Fruit fly (Drosophila melanogaster) whole organism, wandering third instar larva: ENCODE measurements around the gene CG3528.

ENCODE experiments used
- CG32264 ChIP-seq: fragments of 200-800 bp; sonication (Bioruptor generic); optimal IDR thresholded peaks from 2 replicates; lab custom pipeline; 2016; ENCODE audit warnings: missing biosample characterization, missing genetic modification characterization
- CG9705 ChIP-seq: fragments of 200-800 bp; sonication (Bioruptor generic); optimal IDR thresholded peaks from 2 replicates; lab custom pipeline; 2018; ENCODE audit warnings: missing biosample characterization, mild to moderate bottlenecking, missing genetic modification characterization
- CrebA ChIP-seq: fragments of 200-800 bp; sonication (Bioruptor generic); optimal IDR thresholded peaks from 2 replicates; lab custom pipeline; 2016; ENCODE audit warnings: missing biosample characterization, mild to moderate bottlenecking, missing genetic modification characterization, borderline replicate concordance
- HLH106 ChIP-seq: fragments of 200-800 bp; optimal IDR thresholded peaks from 3 replicates; lab custom pipeline; 2019; ENCODE audit warnings: missing biosample characterization, mild to moderate bottlenecking, missing genetic modification characterization, moderate library complexity
- Hnf4 ChIP-seq: fragments of 200-800 bp; sonication (Bioruptor generic); optimal IDR thresholded peaks from 2 replicates; lab custom pipeline; 2016; ENCODE audit warnings: missing biosample characterization, mild to moderate bottlenecking, missing genetic modification characterization
- Hr83 ChIP-seq: fragments of 200-300 bp; sonication (Bioruptor generic); optimal IDR thresholded peaks from 2 replicates; lab custom pipeline; 2016; ENCODE audit warnings: missing biosample characterization, mild to moderate bottlenecking, missing genetic modification characterization, moderate library complexity; ENCODE audit not compliant: poor library complexity, severe bottlenecking
- Jra ChIP-seq: sonication (Bioruptor generic); optimal IDR thresholded peaks from 2 replicates; lab custom pipeline; 2016; ENCODE audit warnings: missing biosample characterization, missing genetic modification characterization
- Mio ChIP-seq: sonication (Bioruptor generic); optimal IDR thresholded peaks from 2 replicates; lab custom pipeline; 2016; ENCODE audit warnings: missing biosample characterization, missing genetic modification characterization
- N ChIP-seq: fragments of >200 bp; optimal IDR thresholded peaks from 2 replicates; lab custom pipeline; 2018; ENCODE audit warnings: missing biosample characterization, missing external identifiers, missing genetic modification characterization
- OdsH ChIP-seq: fragments of 200-800 bp; sonication (Bioruptor generic); optimal IDR thresholded peaks from 2 replicates; lab custom pipeline; 2016; ENCODE audit warnings: missing biosample characterization, mild to moderate bottlenecking, missing genetic modification characterization
- Rel ChIP-seq, 2 experiments: fragments of 200-800 bp; sonication (Bioruptor generic) in 1 of 2; optimal IDR thresholded peaks; 2 replicates in 1 of 2; 3 replicates in 1 of 2; lab custom pipeline; 2016 to 2019; ENCODE audit warnings: mild to moderate bottlenecking in 2 of 2, missing biosample characterization in 2 of 2, missing genetic modification characterization in 2 of 2, moderate library complexity in 1 of 2
- Sp1 ChIP-seq: fragments of 200-800 bp; sonication (Bioruptor generic); optimal IDR thresholded peaks from 3 replicates; lab custom pipeline; 2019; ENCODE audit warnings: missing biosample characterization, mild to moderate bottlenecking, missing genetic modification characterization, moderate library complexity
- Vsx2 ChIP-seq: fragments of 200-300, 225-300 bp; sonication (Bioruptor generic); optimal IDR thresholded peaks from 2 replicates; lab custom pipeline; 2018; ENCODE audit warnings: missing biosample characterization, missing genetic modification characterization; ENCODE audit not compliant: partially characterized antibody
- br ChIP-seq: fragments of 200-800 bp; sonication (Bioruptor generic); optimal IDR thresholded peaks from 2 replicates; lab custom pipeline; 2016; ENCODE audit warnings: missing biosample characterization, missing genetic modification characterization
- brk ChIP-seq: fragments of 200-800 bp; sonication (Bioruptor generic); optimal IDR thresholded peaks from 2 replicates; lab custom pipeline; 2016; ENCODE audit warnings: missing biosample characterization, mild to moderate bottlenecking, missing genetic modification characterization
- dmrt93B ChIP-seq: fragments of 200-800 bp; sonication (Bioruptor generic); optimal IDR thresholded peaks from 2 replicates; lab custom pipeline; 2018; ENCODE audit warnings: missing biosample characterization, mild to moderate bottlenecking, missing genetic modification characterization
- dsf ChIP-seq: sonication (Bioruptor generic); optimal IDR thresholded peaks from 2 replicates; lab custom pipeline; 2016; ENCODE audit warnings: missing biosample characterization, missing genetic modification characterization, borderline replicate concordance
- ey ChIP-seq: fragments of 200-800 bp; sonication (Bioruptor generic); optimal IDR thresholded peaks from 2 replicates; lab custom pipeline; 2016; ENCODE audit warnings: missing biosample characterization, missing genetic modification characterization
- foxo ChIP-seq, 2 experiments: fragments of 200-800 bp; sonication (Bioruptor generic); optimal IDR thresholded peaks; 2 replicates in 1 of 2; 3 replicates in 1 of 2; lab custom pipeline; 2016 to 2017; ENCODE audit warnings: missing biosample characterization in 2 of 2, missing genetic modification characterization in 2 of 2
- fru ChIP-seq: fragments of 200-800 bp; sonication (Bioruptor generic); optimal IDR thresholded peaks from 3 replicates; lab custom pipeline; 2016; ENCODE audit warnings: missing biosample characterization, mild to moderate bottlenecking, missing genetic modification characterization
- lola ChIP-seq: fragments of >200 bp; optimal IDR thresholded peaks from 2 replicates; lab custom pipeline; 2017; ENCODE audit warnings: missing biosample characterization, missing genetic modification characterization
- pan ChIP-seq: fragments of >200 bp; optimal IDR thresholded peaks from 2 replicates; lab custom pipeline; 2017
- psq ChIP-seq: fragments of 200-800 bp; sonication (Bioruptor generic); optimal IDR thresholded peaks from 3 replicates; lab custom pipeline; 2017; ENCODE audit warnings: missing biosample characterization, mild to moderate bottlenecking, missing genetic modification characterization, moderate library complexity
- rgr ChIP-seq: fragments of 200-800 bp; sonication (Bioruptor generic); optimal IDR thresholded peaks from 3 replicates; lab custom pipeline; 2016; ENCODE audit warnings: missing biosample characterization, mild to moderate bottlenecking, missing genetic modification characterization
- sage ChIP-seq: fragments of 200-800 bp; sonication (Bioruptor generic); optimal IDR thresholded peaks from 2 replicates; lab custom pipeline; 2016; ENCODE audit warnings: missing biosample characterization, mild to moderate bottlenecking, missing genetic modification characterization
- sv ChIP-seq: fragments of 200-800 bp; sonication (Bioruptor generic); optimal IDR thresholded peaks from 3 replicates; lab custom pipeline; 2016; ENCODE audit warnings: missing biosample characterization, missing genetic modification characterization
- tai ChIP-seq: sonication (Bioruptor generic); optimal IDR thresholded peaks from 2 replicates; lab custom pipeline; 2016; ENCODE audit warnings: missing biosample characterization, missing genetic modification characterization
- usp ChIP-seq: fragments of >200 bp; optimal IDR thresholded peaks from 2 replicates; lab custom pipeline; 2017; ENCODE audit warnings: missing biosample characterization, missing genetic modification characterization
- woc ChIP-seq: sonication (Bioruptor generic); optimal IDR thresholded peaks from 2 replicates; lab custom pipeline; 2016; ENCODE audit warnings: missing biosample characterization, mild to moderate bottlenecking, missing genetic modification characterization

CG3528 gene

dm6 chr2L:2517937-2518336 lies at the start of gene CG3528:
CG3528 (minus strand) TSS chr2L:2518037.
- TF ChIP-seq N (GFP tag; lab: Kevin White, UChicago), result no peak
- TF ChIP-seq pan (lab: Kevin White, UChicago), result no peak
- TF ChIP-seq fru (GFP tag; lab: Kevin White, UChicago), result no peak
- no peak for TF ChIP-seq Hnf4
- no peak for TF ChIP-seq woc (GFP tag; lab: Kevin White, UChicago)
- no peak for TF ChIP-seq usp
- no peak for TF ChIP-seq Mio (GFP tag; lab: Kevin White, UChicago)
- no peak for TF ChIP-seq CG9705 (GFP tag; lab: Kevin White, UChicago)
- no peak for TF ChIP-seq dsf (GFP tag; lab: Kevin White, UChicago)
- no peak for TF ChIP-seq Sp1 (GFP tag; lab: Kevin White, UChicago)
- TF ChIP-seq psq, result no peak
- no peak for TF ChIP-seq lola (GFP tag; lab: Kevin White, UChicago)

dm6 chr2L:2564758-2565157 lies 46.9 kb upstream of the CG3528 start, which contains the start of gene Cyp309a1:
Cyp309a1 (minus strand) TSS chr2L:2564830.
- TF ChIP-seq N (GFP tag; lab: Kevin White, UChicago) (no peak), psq (no peak), Vsx2 (GFP tag; lab: Kevin White, UChicago) (peak; percentile 54), Rel (GFP tag; optimal IDR thresholded peaks at IDR 0.05; lab: Kevin White, UChicago) (no peak), Rel (tag; optimal IDR thresholded peaks at IDR 0.05; lab: Kevin White, UChicago) (peak; percentile 94), woc (GFP tag; lab: Kevin White, UChicago) (no peak)
- TF ChIP-seq, all 38 proteins: peak for 2

- TF ChIP-seq rgr (no peak), CG9705 (GFP tag; lab: Kevin White, UChicago) (no peak), CG32264 (GFP tag; lab: Kevin White, UChicago) (no peak), psq (no peak), br (GFP tag; lab: Kevin White, UChicago) (no peak), HLH106 (no peak), N (GFP tag; lab: Kevin White, UChicago) (no peak), ey (GFP tag; lab: Kevin White, UChicago) (no peak), dmrt93B (GFP tag; lab: Kevin White, UChicago) (no peak), foxo (GFP tag; optimal IDR thresholded peaks at IDR 0.05; lab: Kevin White, UChicago) (no peak), sage (GFP tag; lab: Kevin White, UChicago) (no peak), tai (GFP tag; lab: Kevin White, UChicago) (no peak), Hr83 (GFP tag; lab: Kevin White, UChicago) (no peak), fru (GFP tag; lab: Kevin White, UChicago) (no peak), Mio (GFP tag; lab: Kevin White, UChicago) (no peak), Jra (no peak), sv (no peak), woc (GFP tag; lab: Kevin White, UChicago) (no peak), CrebA (GFP tag; lab: Kevin White, UChicago) (no peak)
- TF ChIP-seq, all 38 proteins: peak for 0
Measured at dm6 chr2L:2552725-2553124, 34.9 kb upstream of the CG3528 start, which contains the start of gene CG3515. CG3515 (minus strand) TSS chr2L:2552825.

- no peak for TF ChIP-seq HLH106
- TF ChIP-seq CG32264 (GFP tag; lab: Kevin White, UChicago), result no peak
- TF ChIP-seq CG9705 (GFP tag; lab: Kevin White, UChicago), result no peak
Measured at dm6 chr2L:2542491-2542890, 24.7 kb upstream of the CG3528 start.

- no peak for TF ChIP-seq dsf (GFP tag; lab: Kevin White, UChicago)
- TF ChIP-seq CrebA (GFP tag; lab: Kevin White, UChicago), result no peak
Measured at dm6 chr2L:2528097-2528496, 10.3 kb upstream of the CG3528 start.

dm6 chr2L:2501823-2502222 lies 16.0 kb downstream of the CG3528 start:
- no peak for TF ChIP-seq lola (GFP tag; lab: Kevin White, UChicago)
- TF ChIP-seq woc (GFP tag; lab: Kevin White, UChicago), result no peak
- TF ChIP-seq brk (GFP tag; lab: Kevin White, UChicago), result no peak
- no peak for TF ChIP-seq CG9705 (GFP tag; lab: Kevin White, UChicago)
- TF ChIP-seq OdsH (GFP tag; lab: Kevin White, UChicago), result no peak
- TF ChIP-seq N (GFP tag; lab: Kevin White, UChicago), result no peak
- TF ChIP-seq, all 38 proteins: peak for 0
